Fruit fly (Drosophila melanogaster) whole organism, embryonic: ENCODE data around the gene eIF3d1.

ENCODE experiments used
- Bteb2 ChIP-seq: fragments of 200-800 bp; sonication (Bioruptor generic); optimal IDR thresholded peaks from 2 replicates; lab custom pipeline; 2016; ENCODE audit warnings: missing biosample characterization, missing genetic modification characterization
- CG10321 ChIP-seq: fragments of 200-800 bp; sonication (Bioruptor generic); IDR thresholded peaks from 2 replicates; pipeline ENCODE4 v1.3.6; 2022; ENCODE audit warnings: missing biosample characterization, missing genetic modification characterization
- CG13296 ChIP-seq: fragments of 200-800 bp; sonication (Bioruptor generic); optimal IDR thresholded peaks from 3 replicates; lab custom pipeline; 2018; ENCODE audit warnings: missing biosample characterization, mild to moderate bottlenecking, missing genetic modification characterization
- CG14014 ChIP-seq: fragments of 200-800 bp; sonication (Bioruptor generic); IDR thresholded peaks from 2 replicates; pipeline ENCODE4 v1.3.6; 2022; ENCODE audit warnings: missing biosample characterization, missing genetic modification characterization
- CG17328 ChIP-seq: fragments of 200-800 bp; sonication (Bioruptor generic); IDR thresholded peaks from 2 replicates; pipeline ENCODE4 v1.3.6; 2022; ENCODE audit warnings: missing biosample characterization, missing genetic modification characterization
- CG17359 ChIP-seq: fragments of 200-800 bp; sonication (Bioruptor generic); optimal IDR thresholded peaks from 3 replicates; lab custom pipeline; 2018; ENCODE audit warnings: missing biosample characterization, mild to moderate bottlenecking, missing genetic modification characterization, moderate library complexity
- CG3065 ChIP-seq: fragments of 200-800 bp; sonication (Bioruptor generic); optimal IDR thresholded peaks from 2 replicates; lab custom pipeline; 2016; ENCODE audit warnings: missing biosample characterization, missing genetic modification characterization
- CG34422 ChIP-seq: fragments of 200-800 bp; sonication (Bioruptor generic); IDR thresholded peaks from 3 replicates; pipeline ENCODE4 v1.3.6; 2022; ENCODE audit warnings: missing biosample characterization, missing genetic modification characterization
- CG3726 ChIP-seq: fragments of 200-800 bp; sonication (Bioruptor generic); IDR thresholded peaks from 3 replicates; pipeline ENCODE4, ENCODE4 v1.3.6; 2022; ENCODE audit warnings: missing biosample characterization, missing genetic modification characterization
- CG42726 ChIP-seq: fragments of 200-800 bp; sonication (Bioruptor generic); IDR thresholded peaks from 2 replicates; pipeline ENCODE4 v1.3.6; 2022; ENCODE audit warnings: missing biosample characterization, missing genetic modification characterization; ENCODE audit not compliant: partially characterized antibody
- CG4360 ChIP-seq: fragments of 200-800 bp; sonication (Bioruptor generic); IDR thresholded peaks from 2 replicates; pipeline ENCODE4 v1.3.6; 2022; ENCODE audit warnings: missing biosample characterization, missing genetic modification characterization
- CG4404 ChIP-seq: fragments of 200-800 bp; sonication (Bioruptor generic); IDR thresholded peaks from 2 replicates; pipeline ENCODE4 v1.3.6; 2022; ENCODE audit warnings: missing biosample characterization, missing genetic modification characterization
- CG9215 ChIP-seq: fragments of 200-800 bp; sonication (Bioruptor generic); IDR thresholded peaks from 2 replicates; pipeline ENCODE4 v1.3.6; 2022; ENCODE audit warnings: missing biosample characterization, missing genetic modification characterization
- CG9876 ChIP-seq: fragments of 200-800 bp; sonication (Bioruptor generic); optimal IDR thresholded peaks from 2 replicates; lab custom pipeline; 2016; ENCODE audit warnings: missing biosample characterization, missing genetic modification characterization
- Camta ChIP-seq: fragments of 200-800 bp; sonication (Bioruptor generic); optimal IDR thresholded peaks from 2 replicates; lab custom pipeline; 2016; ENCODE audit warnings: missing biosample characterization, missing genetic modification characterization
- Dip2 ChIP-seq: fragments of 200-800 bp; sonication (Bioruptor generic); IDR thresholded peaks from 2 replicates; pipeline ENCODE4 v1.3.6; 2022; ENCODE audit warnings: missing biosample characterization, missing genetic modification characterization
- Drgx ChIP-seq: fragments of 200-800 bp; sonication (Bioruptor generic); IDR thresholded peaks from 2 replicates; pipeline ENCODE4 v1.3.6; 2022; ENCODE audit warnings: missing biosample characterization, missing genetic modification characterization
- Hand ChIP-seq: fragments of 200-800 bp; sonication (Bioruptor generic); optimal IDR thresholded peaks from 2 replicates; lab custom pipeline; 2017; ENCODE audit warnings: mild to moderate bottlenecking, missing biosample characterization, missing genetic modification reagents, missing genetic modification characterization
- Hmx ChIP-seq: fragments of 200-800 bp; sonication (Bioruptor generic); optimal IDR thresholded peaks from 2 replicates; lab custom pipeline; 2016; ENCODE audit warnings: missing biosample characterization, missing genetic modification characterization
- Lim3 ChIP-seq: fragments of 200-800 bp; sonication (Bioruptor generic); IDR thresholded peaks from 2 replicates; pipeline ENCODE4 v1.3.6; 2022; ENCODE audit warnings: missing biosample characterization, missing genetic modification characterization
- MESR4 ChIP-seq: fragments of 200-800 bp; sonication (Bioruptor generic); optimal IDR thresholded peaks from 2 replicates; lab custom pipeline; 2018; ENCODE audit warnings: missing biosample characterization, mild to moderate bottlenecking, missing genetic modification characterization, moderate library complexity
- Nf-YB ChIP-seq: fragments of 200-800 bp; sonication (Bioruptor generic); optimal IDR thresholded peaks from 3 replicates; lab custom pipeline; 2019; ENCODE audit warnings: missing biosample characterization, mild to moderate bottlenecking, missing genetic modification characterization, moderate library complexity
- Nf-YC ChIP-seq: fragments of 200-800 bp; optimal IDR thresholded peaks from 3 replicates; lab custom pipeline; 2019; ENCODE audit warnings: missing biosample characterization, mild to moderate bottlenecking, missing genetic modification characterization, moderate library complexity
- Oli ChIP-seq: fragments of 200-800 bp; sonication (Bioruptor generic); optimal IDR thresholded peaks from 2 replicates; lab custom pipeline; 2018; ENCODE audit warnings: missing biosample characterization, mild to moderate bottlenecking, missing genetic modification characterization, moderate library complexity
- PHDP ChIP-seq: fragments of 200-800 bp; sonication (Bioruptor generic); optimal IDR thresholded peaks from 3 replicates; lab custom pipeline; 2018; ENCODE audit warnings: missing biosample characterization, mild to moderate bottlenecking, missing genetic modification characterization, moderate library complexity
- Sox100B ChIP-seq: fragments of 200-800 bp; sonication (Bioruptor generic); optimal IDR thresholded peaks from 3 replicates; lab custom pipeline; 2018; ENCODE audit warnings: missing biosample characterization, mild to moderate bottlenecking, missing genetic modification characterization
- Sox102F ChIP-seq: fragments of 200-800 bp; sonication (Bioruptor generic); optimal IDR thresholded peaks from 2 replicates; lab custom pipeline; 2018; ENCODE audit warnings: missing biosample characterization, mild to moderate bottlenecking, missing genetic modification characterization, moderate library complexity
- Spps ChIP-seq: fragments of 200-800 bp; sonication (Bioruptor generic); optimal IDR thresholded peaks from 2 replicates; lab custom pipeline; 2018; ENCODE audit warnings: missing biosample characterization, mild to moderate bottlenecking, missing genetic modification characterization
- Vsx1 ChIP-seq: fragments of 200-800 bp; sonication (Bioruptor generic); optimal IDR thresholded peaks from 2 replicates; lab custom pipeline; 2017; ENCODE audit warnings: missing biosample characterization, mild to moderate bottlenecking, missing genetic modification characterization, missing genetic modification reagents
- YL-1 ChIP-seq: fragments of 200-800 bp; sonication (Bioruptor generic); optimal IDR thresholded peaks from 3 replicates; lab custom pipeline; 2017; ENCODE audit warnings: missing biosample characterization, mild to moderate bottlenecking, missing genetic modification characterization
- ac ChIP-seq: fragments of 200-800 bp; sonication (Bioruptor generic); optimal IDR thresholded peaks from 3 replicates; lab custom pipeline; 2017; ENCODE audit warnings: missing biosample characterization, mild to moderate bottlenecking, missing genetic modification characterization
- az2 ChIP-seq: fragments of 200-800 bp; sonication (Bioruptor generic); optimal IDR thresholded peaks from 3 replicates; lab custom pipeline; 2016; ENCODE audit warnings: missing biosample characterization, missing genetic modification characterization
- bbx ChIP-seq: fragments of 200-800 bp; sonication (Bioruptor generic); IDR thresholded peaks from 2 replicates; pipeline ENCODE4 v1.3.6; 2022; ENCODE audit warnings: missing biosample characterization, missing genetic modification characterization; ENCODE audit not compliant: partially characterized antibody
- bcd ChIP-seq: fragments of 200-800 bp; sonication (Bioruptor generic); optimal IDR thresholded peaks from 2 replicates; lab custom pipeline; 2017; ENCODE audit warnings: missing biosample characterization, mild to moderate bottlenecking, missing genetic modification characterization
- chif ChIP-seq, 2 experiments: fragments of 200-800 bp; sonication (Bioruptor generic); optimal IDR thresholded peaks; 3 replicates each; lab custom pipeline; 2016; ENCODE audit warnings: missing biosample characterization in 2 of 2, missing genetic modification characterization in 2 of 2
- chinmo ChIP-seq: fragments of 200-800 bp; sonication (Bioruptor generic); IDR thresholded peaks from 4 replicates; pipeline ENCODE4 v1.3.6; 2022; ENCODE audit warnings: missing biosample characterization, missing genetic modification characterization; ENCODE audit not compliant: partially characterized antibody
- croc ChIP-seq: fragments of 200-800 bp; sonication (Bioruptor generic); conservative IDR thresholded peaks from 3 replicates; pipeline ENCODE4 v1.3.6; 2022; ENCODE audit warnings: missing biosample characterization, missing genetic modification characterization
- dm ChIP-seq: fragments of 200-800 bp; sonication (Bioruptor generic); optimal IDR thresholded peaks from 3 replicates; lab custom pipeline; 2016; ENCODE audit warnings: missing biosample characterization, missing genetic modification characterization
- grau ChIP-seq: fragments of 200-800 bp; optimal IDR thresholded peaks from 3 replicates; lab custom pipeline; 2019; ENCODE audit warnings: missing biosample characterization, mild to moderate bottlenecking, missing genetic modification characterization, moderate library complexity
- gro ChIP-seq: fragments of 200-800 bp; sonication (Bioruptor generic); optimal IDR thresholded peaks from 2 replicates; lab custom pipeline; 2016; ENCODE audit warnings: missing biosample characterization, missing genetic modification characterization
- jigr1 ChIP-seq: fragments of 200-800 bp; sonication (Bioruptor generic); IDR thresholded peaks from 3 replicates; pipeline ENCODE4 v1.3.6; 2022; ENCODE audit warnings: missing biosample characterization, missing genetic modification characterization
- nmo ChIP-seq: fragments of 200-800 bp; sonication (Bioruptor generic); optimal IDR thresholded peaks from 2 replicates; lab custom pipeline; 2018; ENCODE audit warnings: missing biosample characterization, mild to moderate bottlenecking, missing genetic modification characterization, moderate library complexity
- oc ChIP-seq: fragments of 200-800 bp; sonication (Bioruptor generic); optimal IDR thresholded peaks from 2 replicates; lab custom pipeline; 2018; ENCODE audit warnings: missing biosample characterization, mild to moderate bottlenecking, missing genetic modification characterization, moderate library complexity
- org-1 ChIP-seq: fragments of 200-800 bp; sonication (Bioruptor generic); optimal IDR thresholded peaks from 2 replicates; lab custom pipeline; 2017; ENCODE audit warnings: missing biosample characterization, missing genetic modification characterization
- pan ChIP-seq, 4 experiments: fragments of >200 bp in 3 of 4; fragments of 200-800 bp in 1 of 4; sonication (Bioruptor generic) in 1 of 4; optimal IDR thresholded peaks in 3 of 4; IDR thresholded peaks in 1 of 4; 2 replicates each; pipeline versions ENCODE4 v1.3.6 to Lab custom; 2017 to 2022; ENCODE audit warnings: missing biosample characterization in 2 of 4, missing genetic modification characterization in 2 of 4, mixed read lengths in 1 of 4
- pfk ChIP-seq: fragments of 200-800 bp; sonication (Bioruptor generic); optimal IDR thresholded peaks from 2 replicates; lab custom pipeline; 2018; ENCODE audit warnings: missing biosample characterization, mild to moderate bottlenecking, missing genetic modification characterization, moderate library complexity
- slou ChIP-seq: fragments of 200-800 bp; sonication (Bioruptor generic); optimal IDR thresholded peaks from 3 replicates; lab custom pipeline; 2016; ENCODE audit warnings: missing biosample characterization, missing genetic modification characterization
- slp2 ChIP-seq: fragments of 200-800 bp; sonication (Bioruptor generic); optimal IDR thresholded peaks from 2 replicates; lab custom pipeline; 2016; ENCODE audit warnings: missing biosample characterization, missing genetic modification characterization
- vfl ChIP-seq: fragments of 200-800 bp; sonication (Bioruptor generic); optimal IDR thresholded peaks from 2 replicates; lab custom pipeline; 2016; ENCODE audit warnings: missing biosample characterization, missing genetic modification characterization
- vnd ChIP-seq: fragments of 200-800 bp; sonication (Bioruptor generic); IDR thresholded peaks from 3 replicates; pipeline ENCODE4 v1.3.6; 2022; ENCODE audit warnings: missing biosample characterization, missing genetic modification characterization; ENCODE audit not compliant: partially characterized antibody

Gene eIF3d1

dm6 chr3R:23726740-23727139 is 46.9 kb downstream of the eIF3d1 start (continued):
- TF ChIP-seq CG42726 (GFP tag; lab: Robert Waterston, UW) = no peak
- no peak; the same call in 2 of the 3 replicates for TF ChIP-seq CG34422 (GFP tag; lab: Robert Waterston, UW)
- peak; percentile 87 for TF ChIP-seq grau
- no peak for TF ChIP-seq pan (optimal IDR thresholded peaks at IDR 0.05; lab: Kevin White, UChicago)
- peak in 1 of 2 experiments; percentile 88 for TF ChIP-seq pan (GFP tag; optimal IDR thresholded peaks at IDR 0.05 in 1 of 2, IDR thresholded peaks at IDR 0.05 in 1 of 2)
- TF ChIP-seq jigr1 (GFP tag; lab: Robert Waterston, UW) = peak; percentile 60; the same call in 1 of the 3 replicates
- peak; percentile 53 for TF ChIP-seq CG10321
- peak; percentile 72 for TF ChIP-seq CG9215 (GFP tag; lab: Robert Waterston, UW)
- TF ChIP-seq slou (GFP tag; lab: Kevin White, UChicago) = peak; percentile 71
- no peak for TF ChIP-seq YL-1 (GFP tag; lab: Kevin White, UChicago)
- TF ChIP-seq ac = no peak
- peak; percentile 57 for TF ChIP-seq Camta (GFP tag; lab: Kevin White, UChicago)
- peak; percentile 57 for TF ChIP-seq CG4404 (GFP tag; lab: Robert Waterston, UW)
- peak; percentile 61 for TF ChIP-seq slp2 (GFP tag; lab: Kevin White, UChicago)
- TF ChIP-seq chif (GFP tag; optimal IDR thresholded peaks at IDR 0.05; lab: Kevin White, UChicago) = peak; percentile 45 to 57
- peak; percentile 59 for TF ChIP-seq az2 (GFP tag; lab: Kevin White, UChicago)
- peak; percentile 14; the same call in 1 of the 2 replicates for TF ChIP-seq CG4360
- peak; percentile 88 for TF ChIP-seq Drgx (GFP tag; lab: Robert Waterston, UW)
- no peak for TF ChIP-seq pfk (GFP tag; lab: Kevin White, UChicago)
- peak; percentile 75 for TF ChIP-seq CG13296
- TF ChIP-seq CG17359 (tag; lab: Kevin White, UChicago) = peak; percentile 85
- TF ChIP-seq dm (GFP tag; lab: Kevin White, UChicago) = peak; percentile 48
- TF ChIP-seq Bteb2 (GFP tag; lab: Kevin White, UChicago) = peak; percentile 75
- peak; percentile 66 for TF ChIP-seq gro (GFP tag; lab: Kevin White, UChicago)
- TF ChIP-seq PHDP = peak; percentile 90
- peak; percentile 76 for TF ChIP-seq Oli (tag; lab: Kevin White, UChicago)
- peak; percentile 71 for TF ChIP-seq nmo (GFP tag; lab: Kevin White, UChicago)
- TF ChIP-seq bcd (GFP tag; lab: Kevin White, UChicago) = peak; percentile 82
- TF ChIP-seq bbx (GFP tag; lab: Robert Waterston, UW) = no peak
- TF ChIP-seq CG3726 = no peak
- no peak for TF ChIP-seq Lim3 (GFP tag; lab: Robert Waterston, UW)
- peak; percentile 23 for TF ChIP-seq Spps (tag; lab: Kevin White, UChicago)
- TF ChIP-seq croc (GFP tag; lab: Robert Waterston, UW) = peak; percentile 28; the same call in 2 of the 3 replicates
- no peak for TF ChIP-seq MESR4 (GFP tag; lab: Kevin White, UChicago)
- TF ChIP-seq CG3065 (GFP tag; lab: Kevin White, UChicago) = peak; percentile 13
- TF ChIP-seq oc = no peak
- TF ChIP-seq CG17328 (GFP tag; lab: Robert Waterston, UW) = peak; percentile 67
- TF ChIP-seq vnd = no peak
- no peak for TF ChIP-seq Dip2 (GFP tag; lab: Robert Waterston, UW)
- peak; percentile 73 for TF ChIP-seq org-1
- TF ChIP-seq Vsx1 = peak; percentile 35
- TF ChIP-seq Hand = peak; percentile 86
- peak; percentile 81 for TF ChIP-seq vfl
- TF ChIP-seq Sox102F (GFP tag; lab: Kevin White, UChicago) = peak; percentile 81
- TF ChIP-seq Nf-YB (GFP tag; lab: Kevin White, UChicago) = peak; percentile 64
- TF ChIP-seq chinmo (GFP tag; lab: Robert Waterston, UW) = 0 out of 4 replicates have a peak, but pooled peaks have one; percentile 36
- peak; percentile 62 for TF ChIP-seq Sox100B
- TF ChIP-seq Nf-YC (tag; lab: Kevin White, UChicago) = peak; percentile 35
- TF ChIP-seq CG9876 (GFP tag; lab: Kevin White, UChicago) = peak; percentile 1
- peak; percentile 86 for TF ChIP-seq CG14014 (GFP tag; lab: Robert Waterston, UW)
- TF ChIP-seq Hmx (GFP tag; lab: Kevin White, UChicago) = peak; percentile 66
